Fruit fly (Drosophila melanogaster) S2 (cell line): Measurements from ENCODE around the gene tna.

ENCODE experiments used
- CG8478 ChIP-seq: fragments of >200 bp; optimal IDR thresholded peaks from 2 replicates; lab custom pipeline; 2018
- CTCF ChIP-seq, 2 experiments: fragments of >200 bp; optimal IDR thresholded peaks; 2 replicates each; lab custom pipeline; 2018

The tna gene

dm6 chr3L:10835228-10835627 is at the start of gene tna:
TSS of gene tna (plus strand) at chr3L:10835528.
- TF ChIP-seq CG8478 (lab: Kevin White, UChicago) (no peak), CTCF (optimal IDR thresholded peaks at IDR 0.05; lab: Kevin White, UChicago) (no peak)

- no peak for TF ChIP-seq CG8478 (lab: Kevin White, UChicago)
- TF ChIP-seq CTCF (optimal IDR thresholded peaks at IDR 0.05; lab: Kevin White, UChicago): no peak
Observed at dm6 chr3L:10785988-10786706, 49.2 kb upstream of the tna start.

dm6 chr3L:10787652-10788330 is 47.5 kb upstream of the tna start:
- no peak for TF ChIP-seq CTCF (optimal IDR thresholded peaks at IDR 0.05; lab: Kevin White, UChicago)
- no peak for TF ChIP-seq CG8478 (lab: Kevin White, UChicago)

dm6 chr3L:10788586-10788985 is 46.7 kb upstream of the tna start:
- TF ChIP-seq CG8478 (lab: Kevin White, UChicago) (no peak), CTCF (optimal IDR thresholded peaks at IDR 0.05; lab: Kevin White, UChicago) (no peak)

- TF ChIP-seq CG8478 (lab: Kevin White, UChicago): no peak
- no peak for TF ChIP-seq CTCF (optimal IDR thresholded peaks at IDR 0.05; lab: Kevin White, UChicago)
Observed at dm6 chr3L:10788991-10789390, 46.3 kb upstream of the tna start.

dm6 chr3L:10791681-10792529 is 43.4 kb upstream of the tna start:
- TF ChIP-seq CG8478 (lab: Kevin White, UChicago) (no peak), CTCF (optimal IDR thresholded peaks at IDR 0.05; lab: Kevin White, UChicago) (no peak)

dm6 chr3L:10792569-10792968 is 42.8 kb upstream of the tna start:
- TF ChIP-seq CG8478 (lab: Kevin White, UChicago) (no peak), CTCF (optimal IDR thresholded peaks at IDR 0.05; lab: Kevin White, UChicago) (no peak)

dm6 chr3L:10793250-10793649 is 42.1 kb upstream of the tna start:
- no peak for TF ChIP-seq CG8478 (lab: Kevin White, UChicago)
- TF ChIP-seq CTCF (optimal IDR thresholded peaks at IDR 0.05; lab: Kevin White, UChicago): no peak

- TF ChIP-seq CG8478 (lab: Kevin White, UChicago) (no peak), CTCF (optimal IDR thresholded peaks at IDR 0.05; lab: Kevin White, UChicago) (no peak)
Observed at dm6 chr3L:10793889-10794478, 41.3 kb upstream of the tna start.

dm6 chr3L:10795911-10796310 is 39.4 kb upstream of the tna start:
- TF ChIP-seq CG8478 (lab: Kevin White, UChicago) (no peak), CTCF (optimal IDR thresholded peaks at IDR 0.05; lab: Kevin White, UChicago) (no peak)

- TF ChIP-seq CG8478 (lab: Kevin White, UChicago) (no peak), CTCF (optimal IDR thresholded peaks at IDR 0.05; lab: Kevin White, UChicago) (no peak)
Observed at dm6 chr3L:10799988-10800387, 35.3 kb upstream of the tna start.

dm6 chr3L:10801140-10801646 is 34.1 kb upstream of the tna start, which contains the start of gene CG12523:
TSS of gene CG12523 (plus strand) at chr3L:10801190.
- TF ChIP-seq CTCF (optimal IDR thresholded peaks at IDR 0.05; lab: Kevin White, UChicago) (no peak), CG8478 (lab: Kevin White, UChicago) (no peak)

dm6 chr3L:10803124-10803523 is 32.2 kb upstream of the tna start:
- no peak for TF ChIP-seq CTCF (optimal IDR thresholded peaks at IDR 0.05; lab: Kevin White, UChicago)
- TF ChIP-seq CG8478 (lab: Kevin White, UChicago): no peak

dm6 chr3L:10808982-10809381 is 26.3 kb upstream of the tna start:
- TF ChIP-seq CTCF (optimal IDR thresholded peaks at IDR 0.05; lab: Kevin White, UChicago): no peak
- TF ChIP-seq CG8478 (lab: Kevin White, UChicago): no peak
